Fruit fly (Drosophila melanogaster) whole organism, pupa: ENCODE measurements around the gene tll.
A peak's percentile ranks its signal among the peaks of the same experiment; 100 is the strongest.

ENCODE experiments used
- CG10348 ChIP-seq: fragments of 200-800 bp; sonication (Bioruptor generic); IDR thresholded peaks from 2 replicates; pipeline ENCODE4 v1.3.6; 2022; ENCODE audit warnings: missing biosample characterization, missing genetic modification characterization
- CG12605 ChIP-seq: fragments of 200-800 bp; sonication (Bioruptor generic); IDR thresholded peaks from 2 replicates; pipeline ENCODE4 v1.3.6; 2022; ENCODE audit warnings: missing biosample characterization, missing genetic modification characterization
- CG13204 ChIP-seq: fragments of 200-800 bp; sonication (Bioruptor generic); optimal IDR thresholded peaks from 2 replicates; lab custom pipeline; 2018; ENCODE audit warnings: missing biosample characterization, mild to moderate bottlenecking, missing genetic modification characterization, moderate library complexity
- CG14655 ChIP-seq: fragments of 200-800 bp; sonication (Bioruptor generic); optimal IDR thresholded peaks from 3 replicates; lab custom pipeline; 2017; ENCODE audit warnings: mild to moderate bottlenecking, missing biosample characterization, missing genetic modification reagents, missing genetic modification characterization
- CG15710 ChIP-seq: fragments of 200-800 bp; sonication (Bioruptor generic); optimal IDR thresholded peaks from 2 replicates; lab custom pipeline; 2018; ENCODE audit warnings: missing biosample characterization, mild to moderate bottlenecking, missing genetic modification characterization, moderate library complexity
- CG17806 ChIP-seq: fragments of 200-800 bp; sonication (Bioruptor generic); optimal IDR thresholded peaks from 2 replicates; lab custom pipeline; 2018; ENCODE audit warnings: missing biosample characterization, mild to moderate bottlenecking, missing genetic modification characterization, moderate library complexity
- CG32121 ChIP-seq: fragments of 200-800 bp; sonication (Bioruptor generic); IDR thresholded peaks from 2 replicates; pipeline ENCODE4 v1.3.6; 2022; ENCODE audit warnings: missing biosample characterization, missing genetic modification characterization
- CG34367 ChIP-seq: fragments of 200-800 bp; sonication (Bioruptor generic); optimal IDR thresholded peaks from 2 replicates; lab custom pipeline; 2018; ENCODE audit warnings: missing biosample characterization, mild to moderate bottlenecking, missing genetic modification characterization
- CG4496 ChIP-seq: fragments of 200-800 bp; sonication (Bioruptor generic); IDR thresholded peaks from 3 replicates; pipeline ENCODE4 v1.3.6; 2022; ENCODE audit warnings: missing biosample characterization, missing genetic modification characterization
- CG8159 ChIP-seq: fragments of 200-800 bp; sonication (Bioruptor generic); optimal IDR thresholded peaks from 3 replicates; lab custom pipeline; 2018; ENCODE audit warnings: missing biosample characterization, mild to moderate bottlenecking, missing genetic modification characterization, moderate library complexity
- CG8301 ChIP-seq: fragments of 200-800 bp; sonication (Bioruptor generic); optimal IDR thresholded peaks from 2 replicates; lab custom pipeline; 2018; ENCODE audit warnings: missing biosample characterization, mild to moderate bottlenecking, missing genetic modification characterization
- CG9948 ChIP-seq: fragments of 200-800 bp; sonication (Bioruptor generic); optimal IDR thresholded peaks from 2 replicates; lab custom pipeline; 2018; ENCODE audit warnings: missing biosample characterization, mild to moderate bottlenecking, missing genetic modification characterization, moderate library complexity
- D1 ChIP-seq: fragments of 200-800 bp; sonication (Bioruptor generic); optimal IDR thresholded peaks from 2 replicates; lab custom pipeline; 2018; ENCODE audit warnings: missing biosample characterization, mild to moderate bottlenecking, missing genetic modification characterization, moderate library complexity
- EcR ChIP-seq: fragments of 200-800 bp; sonication (Bioruptor generic); optimal IDR thresholded peaks from 3 replicates; lab custom pipeline; 2019; ENCODE audit warnings: missing biosample characterization, missing genetic modification characterization, mild to moderate bottlenecking, moderate library complexity, missing genetic modification reagents
- Ets98B ChIP-seq: fragments of 200-800 bp; sonication (Bioruptor generic); IDR thresholded peaks from 2 replicates; pipeline ENCODE4 v1.3.6; 2022; ENCODE audit warnings: missing biosample characterization, missing genetic modification characterization
- Pif1A ChIP-seq: fragments of 200-800 bp; sonication (Bioruptor generic); optimal IDR thresholded peaks from 3 replicates; lab custom pipeline; 2016; ENCODE audit warnings: missing biosample characterization, missing genetic modification characterization
- Pif1B ChIP-seq: fragments of 200-800 bp; sonication (Bioruptor generic); optimal IDR thresholded peaks from 3 replicates; lab custom pipeline; 2016; ENCODE audit warnings: missing biosample characterization, missing genetic modification characterization
- Snoo ChIP-seq: fragments of 200-800 bp; sonication (Bioruptor generic); optimal IDR thresholded peaks from 3 replicates; lab custom pipeline; 2017; ENCODE audit warnings: missing biosample characterization, mild to moderate bottlenecking, missing genetic modification characterization, inconsistent platforms
- fd96Ca ChIP-seq: fragments of 200-800 bp; sonication (Bioruptor generic); IDR thresholded peaks from 3 replicates; pipeline ENCODE4 v1.3.6; 2022; ENCODE audit warnings: missing biosample characterization, missing genetic modification characterization
- gl ChIP-seq: fragments of 200-800 bp; sonication (Bioruptor generic); optimal IDR thresholded peaks from 2 replicates; lab custom pipeline; 2018; ENCODE audit warnings: missing biosample characterization, mild to moderate bottlenecking, missing genetic modification characterization
- rn ChIP-seq: fragments of 200-800 bp; sonication (Bioruptor generic); IDR thresholded peaks from 2 replicates; pipeline ENCODE4 v1.3.6; 2022; ENCODE audit warnings: missing biosample characterization, missing genetic modification characterization

tll gene

DNA sequence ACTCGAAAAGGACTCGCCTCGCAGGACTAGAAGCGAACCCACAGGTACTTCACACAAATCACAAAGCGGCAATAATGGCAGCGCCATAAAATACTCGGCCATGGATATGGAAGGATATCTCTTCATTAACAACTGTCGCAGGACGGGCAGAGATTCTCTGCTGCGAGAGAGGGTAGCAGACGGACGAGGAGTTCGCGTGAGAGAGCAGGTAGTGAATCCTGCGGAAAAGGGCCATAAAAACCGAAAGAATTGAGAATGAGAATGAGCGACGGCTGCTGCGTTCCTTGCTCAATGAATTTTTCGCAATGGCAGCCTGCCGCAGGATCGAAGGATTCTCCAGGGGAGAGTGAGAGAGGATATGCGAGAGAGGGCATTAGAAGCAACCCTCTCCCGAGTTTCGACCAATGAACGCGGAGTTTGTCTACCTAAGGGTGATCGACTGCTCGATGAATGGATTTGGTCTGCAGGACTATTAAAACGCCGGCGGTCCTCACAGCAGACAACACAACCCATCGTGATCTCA, at the start of gene tll:
Gene tll (plus strand): TSS at position 473 of the 523 bp plus-strand sequence.
- TF ChIP-seq CG8301 (no peak), CG13204 (GFP tag; lab: Kevin White, UChicago) (no peak), Snoo (tag; lab: Kevin White, UChicago) (no peak), fd96Ca (GFP tag; lab: Robert Waterston, UW) (no peak), CG9948 (tag; lab: Kevin White, UChicago) (no peak), Ets98B (GFP tag; lab: Robert Waterston, UW) (no peak), CG34367 (tag; lab: Kevin White, UChicago) (no peak), CG17806 (no peak), CG14655 (GFP tag; lab: Kevin White, UChicago) (no peak), CG10348 (GFP tag; lab: Robert Waterston, UW) (no peak), CG15710 (tag; lab: Kevin White, UChicago) (no peak), CG12605 (GFP tag; lab: Robert Waterston, UW) (no peak), gl (tag; lab: Kevin White, UChicago) (no peak), EcR (GFP tag; lab: Kevin White, UChicago) (no peak), CG32121 (GFP tag; lab: Robert Waterston, UW) (no peak), D1 (tag; lab: Kevin White, UChicago) (no peak), rn (GFP tag; lab: Robert Waterston, UW) (no peak), Pif1A (GFP tag; lab: Kevin White, UChicago) (no peak)

DNA sequence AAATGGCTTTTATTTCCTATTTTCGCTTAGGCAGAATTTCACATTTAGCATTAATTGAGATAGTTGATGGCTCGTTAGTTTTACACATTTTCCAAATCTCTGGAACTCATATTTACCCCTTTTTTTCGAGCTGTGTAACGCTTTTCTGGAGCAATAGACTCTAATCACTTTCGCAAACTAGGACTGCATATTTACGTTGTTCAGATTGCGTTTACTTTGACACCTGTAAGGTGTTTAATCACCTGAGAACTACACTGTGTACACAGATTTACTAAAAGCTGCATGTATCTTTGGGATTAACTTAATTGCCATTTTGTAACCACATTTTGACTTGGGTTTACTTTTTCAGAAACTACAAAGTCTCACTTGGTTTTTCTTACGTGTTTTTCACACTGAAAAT, 49.3 kb upstream of the tll start:
- TF ChIP-seq Pif1A (GFP tag; lab: Kevin White, UChicago) (no peak), CG12605 (GFP tag; lab: Robert Waterston, UW) (peak; percentile 20; the same call in 1 of the 2 replicates), CG32121 (GFP tag; lab: Robert Waterston, UW) (no peak), CG8301 (no peak)

DNA sequence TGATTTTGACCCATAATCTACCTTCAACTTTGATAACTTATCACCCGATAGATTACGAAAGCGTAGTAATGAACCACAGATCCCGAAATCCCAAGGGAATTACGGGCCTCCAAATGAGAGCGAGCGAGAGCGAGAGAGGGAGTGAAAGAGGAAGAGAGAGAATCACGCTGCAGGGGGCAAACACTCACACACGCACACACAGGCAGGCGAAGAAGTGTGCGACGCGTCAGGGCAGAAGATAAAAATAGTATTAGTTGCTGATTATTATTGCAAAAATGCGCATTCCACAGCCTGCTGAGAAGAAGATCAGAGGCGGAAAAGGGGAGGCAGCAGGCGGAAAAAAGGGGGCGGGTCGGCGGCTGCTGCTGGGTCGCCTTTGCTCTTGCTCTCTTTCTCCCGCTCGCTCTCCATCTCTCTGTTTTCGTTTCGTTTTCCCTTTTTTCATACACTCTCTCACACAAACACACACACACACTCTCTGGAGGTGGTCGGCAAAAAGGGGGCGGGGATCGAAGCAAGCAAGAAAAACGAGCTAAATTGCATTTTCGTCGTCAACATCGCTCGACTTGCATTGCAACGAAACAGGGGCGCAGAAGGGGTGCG, 48.8 kb upstream of the tll start:
- TF ChIP-seq CG12605 (GFP tag; lab: Robert Waterston, UW), result 0 out of 2 replicates have a peak, but pooled peaks have one; percentile 12
- TF ChIP-seq CG15710 (tag; lab: Kevin White, UChicago), result no peak
- TF ChIP-seq CG17806, result no peak

DNA sequence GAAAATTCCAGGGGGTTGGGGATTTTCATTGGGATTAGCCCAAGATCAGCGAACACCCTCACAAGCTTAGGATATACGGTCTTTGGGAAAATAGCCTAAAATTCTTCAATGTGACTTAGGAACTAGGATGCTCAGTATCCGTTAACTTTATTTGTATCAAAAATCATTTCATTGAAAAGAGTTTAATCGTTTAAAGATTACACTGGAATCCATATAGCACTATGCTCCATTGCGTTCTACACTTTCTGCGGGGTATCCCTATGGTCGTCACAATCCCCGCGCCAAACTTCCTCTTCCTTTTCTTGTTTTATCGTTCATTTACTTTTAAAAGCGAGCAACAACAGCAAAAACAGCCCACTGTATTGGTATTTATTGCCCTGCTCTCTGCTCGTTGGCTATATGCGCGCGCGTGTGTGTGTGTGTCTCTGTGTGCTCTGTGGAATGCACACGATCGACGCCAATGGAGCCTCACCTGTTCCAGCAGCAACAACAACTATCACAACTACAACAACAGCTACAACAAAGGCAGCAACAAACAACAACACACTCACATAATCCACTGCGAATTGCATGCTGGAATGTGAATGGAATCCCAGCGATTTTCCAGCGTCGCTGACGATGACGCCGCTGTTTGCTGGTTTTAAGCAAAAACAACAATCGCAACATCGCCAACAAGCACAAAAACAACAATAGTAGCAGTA, 48.1 kb upstream of the tll start:
- peak; percentile 86 for TF ChIP-seq CG8159 (tag; lab: Kevin White, UChicago)
- TF ChIP-seq CG4496 (GFP tag; lab: Robert Waterston, UW), result peak; percentile 84
- TF ChIP-seq CG32121 (GFP tag; lab: Robert Waterston, UW), result peak; percentile 76
- peak; percentile 91 for TF ChIP-seq EcR (GFP tag; lab: Kevin White, UChicago)
- peak; percentile 73 for TF ChIP-seq CG17806
- TF ChIP-seq Snoo (tag; lab: Kevin White, UChicago), result peak; percentile 70
- peak; percentile 25 for TF ChIP-seq CG13204 (GFP tag; lab: Kevin White, UChicago)
- peak; percentile 68 for TF ChIP-seq Ets98B (GFP tag; lab: Robert Waterston, UW)
- TF ChIP-seq Pif1B (GFP tag; lab: Kevin White, UChicago), result peak; percentile 79
- TF ChIP-seq gl (tag; lab: Kevin White, UChicago), result peak; percentile 43
- TF ChIP-seq fd96Ca (GFP tag; lab: Robert Waterston, UW), result peak; percentile 87
- TF ChIP-seq D1 (tag; lab: Kevin White, UChicago), result no peak
- TF ChIP-seq CG34367 (tag; lab: Kevin White, UChicago), result peak; percentile 76
- TF ChIP-seq CG14655 (GFP tag; lab: Kevin White, UChicago), result peak; percentile 90
- peak; percentile 84 for TF ChIP-seq CG9948 (tag; lab: Kevin White, UChicago)
- TF ChIP-seq CG15710 (tag; lab: Kevin White, UChicago), result peak; percentile 86
- TF ChIP-seq rn (GFP tag; lab: Robert Waterston, UW), result peak; percentile 68; the same call in 1 of the 2 replicates
- peak; percentile 63 for TF ChIP-seq CG10348 (GFP tag; lab: Robert Waterston, UW)
- TF ChIP-seq Pif1A (GFP tag; lab: Kevin White, UChicago), result peak; percentile 77
- TF ChIP-seq CG12605 (GFP tag; lab: Robert Waterston, UW), result 0 out of 2 replicates have a peak, but pooled peaks have one; percentile 9
- TF ChIP-seq CG8301, result peak; percentile 83
- TF ChIP-seq, all 21 proteins: peak for 20

DNA sequence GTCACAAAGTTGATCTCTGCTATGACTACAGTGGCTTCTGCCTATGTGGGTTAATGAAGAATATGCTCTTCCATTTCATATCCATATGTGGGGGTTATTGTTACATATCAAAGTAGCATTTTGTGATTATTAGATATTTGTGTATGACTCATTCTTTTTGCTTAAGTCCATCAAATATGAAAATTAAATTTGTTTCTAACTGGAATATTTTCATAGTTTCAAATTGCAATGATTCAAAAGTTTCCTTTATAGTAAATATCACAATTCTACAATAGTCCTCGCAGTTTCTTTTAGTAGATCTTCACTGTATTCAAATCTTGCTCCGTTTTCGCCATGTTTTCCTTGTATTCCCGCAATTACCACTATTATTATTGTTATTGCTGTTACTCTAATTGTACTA, 46.9 kb upstream of the tll start:
- peak; percentile 56 for TF ChIP-seq CG34367 (tag; lab: Kevin White, UChicago)
- peak; percentile 84 for TF ChIP-seq CG4496 (GFP tag; lab: Robert Waterston, UW)
- peak; percentile 74 for TF ChIP-seq CG17806
- TF ChIP-seq Pif1A (GFP tag; lab: Kevin White, UChicago), result peak; percentile 72
- TF ChIP-seq CG32121 (GFP tag; lab: Robert Waterston, UW), result peak; percentile 85
- no peak for TF ChIP-seq CG13204 (GFP tag; lab: Kevin White, UChicago)
- TF ChIP-seq Ets98B (GFP tag; lab: Robert Waterston, UW), result peak; percentile 72
- no peak for TF ChIP-seq EcR (GFP tag; lab: Kevin White, UChicago)
- peak; percentile 83 for TF ChIP-seq CG14655 (GFP tag; lab: Kevin White, UChicago)
- peak; percentile 72 for TF ChIP-seq CG8159 (tag; lab: Kevin White, UChicago)
- peak; percentile 11 for TF ChIP-seq Pif1B (GFP tag; lab: Kevin White, UChicago)
- no peak for TF ChIP-seq fd96Ca (GFP tag; lab: Robert Waterston, UW)
- TF ChIP-seq CG9948 (tag; lab: Kevin White, UChicago), result peak; percentile 62
- TF ChIP-seq CG8301, result peak; percentile 78
- TF ChIP-seq D1 (tag; lab: Kevin White, UChicago), result no peak
- TF ChIP-seq CG15710 (tag; lab: Kevin White, UChicago), result peak; percentile 76
- peak; percentile 22 for TF ChIP-seq Snoo (tag; lab: Kevin White, UChicago)
- TF ChIP-seq CG12605 (GFP tag; lab: Robert Waterston, UW), result peak; percentile 76
- TF ChIP-seq rn (GFP tag; lab: Robert Waterston, UW), result peak; percentile 37; the same call in 1 of the 2 replicates
- TF ChIP-seq CG10348 (GFP tag; lab: Robert Waterston, UW), result peak; percentile 45; the same call in 1 of the 2 replicates
- peak; percentile 13 for TF ChIP-seq gl (tag; lab: Kevin White, UChicago)
